Fruit fly (Drosophila melanogaster) whole organism, prepupa: ENCODE data around the gene Atg1.

ENCODE experiments used
- Blimp-1 ChIP-seq: fragments of 200-800 bp; sonication (Bioruptor generic); optimal IDR thresholded peaks from 3 replicates; lab custom pipeline; 2017; ENCODE audit warnings: missing biosample characterization, missing genetic modification characterization, mild to moderate bottlenecking, moderate library complexity, missing genetic modification reagents
- CG10631 ChIP-seq: fragments of 200-800 bp; sonication (Bioruptor generic); optimal IDR thresholded peaks from 2 replicates; lab custom pipeline; 2016; ENCODE audit warnings: missing biosample characterization, missing genetic modification characterization
- CG10669 ChIP-seq: fragments of 200-800 bp; sonication (Bioruptor generic); optimal IDR thresholded peaks from 3 replicates; lab custom pipeline; 2018; ENCODE audit warnings: missing biosample characterization, mild to moderate bottlenecking, missing genetic modification characterization, moderate library complexity
- CG11902 ChIP-seq: fragments of 200-800 bp; sonication (Bioruptor generic); optimal IDR thresholded peaks from 3 replicates; lab custom pipeline; 2016; ENCODE audit warnings: missing biosample characterization, missing genetic modification characterization
- CG15336 ChIP-seq: fragments of 200-800 bp; sonication (Bioruptor generic); IDR thresholded peaks from 2 replicates; pipeline ENCODE4 v1.3.6; 2022; ENCODE audit warnings: missing biosample characterization, missing genetic modification characterization
- CG1621 ChIP-seq: fragments of 200-800 bp; sonication (Bioruptor generic); optimal IDR thresholded peaks from 3 replicates; lab custom pipeline; 2018; ENCODE audit warnings: missing biosample characterization, mild to moderate bottlenecking, missing genetic modification characterization
- CG16779 ChIP-seq: fragments of 200-800 bp; sonication (Bioruptor generic); optimal IDR thresholded peaks from 3 replicates; lab custom pipeline; 2017; ENCODE audit warnings: missing biosample characterization, mild to moderate bottlenecking, missing genetic modification characterization
- CG3032 ChIP-seq: fragments of 200-800 bp; optimal IDR thresholded peaks from 2 replicates; lab custom pipeline; 2019; ENCODE audit warnings: missing biosample characterization, mild to moderate bottlenecking, missing genetic modification characterization, moderate library complexity
- CG31627 ChIP-seq: fragments of 200-800 bp; sonication (Bioruptor generic); optimal IDR thresholded peaks from 3 replicates; lab custom pipeline; 2016; ENCODE audit warnings: missing biosample characterization, missing genetic modification characterization
- CG34406 ChIP-seq: fragments of 200-800 bp; sonication (Bioruptor generic); optimal IDR thresholded peaks from 3 replicates; lab custom pipeline; 2016; ENCODE audit warnings: missing biosample characterization, missing genetic modification characterization
- CG4318 ChIP-seq: fragments of 200-800 bp; sonication (Bioruptor generic); optimal IDR thresholded peaks from 3 replicates; lab custom pipeline; 2017; ENCODE audit warnings: missing biosample characterization, mild to moderate bottlenecking, missing genetic modification characterization
- CG6163 ChIP-seq: fragments of 200-800 bp; sonication (Bioruptor generic); IDR thresholded peaks from 3 replicates; pipeline ENCODE4 v1.3.6; 2022; ENCODE audit warnings: missing biosample characterization, missing genetic modification characterization
- CG6276 ChIP-seq: fragments of 200-800 bp; sonication (Bioruptor generic); optimal IDR thresholded peaks from 2 replicates; lab custom pipeline; 2017; ENCODE audit warnings: missing biosample characterization, mild to moderate bottlenecking, missing genetic modification characterization
- CG6792 ChIP-seq: fragments of 200-800 bp; sonication (Bioruptor generic); optimal IDR thresholded peaks from 3 replicates; lab custom pipeline; 2016; ENCODE audit warnings: missing biosample characterization, missing genetic modification characterization
- CG6808 ChIP-seq: fragments of 200-800 bp; sonication (Bioruptor generic); optimal IDR thresholded peaks from 3 replicates; lab custom pipeline; 2017; ENCODE audit warnings: missing biosample characterization, missing genetic modification characterization, mild to moderate bottlenecking, moderate library complexity, missing genetic modification reagents
- CG6854 ChIP-seq: fragments of 200-800 bp; sonication (Bioruptor generic); optimal IDR thresholded peaks from 2 replicates; lab custom pipeline; 2017; ENCODE audit warnings: missing biosample characterization, mild to moderate bottlenecking, missing genetic modification characterization
- CG7368 ChIP-seq: fragments of 200-800 bp; sonication (Bioruptor generic); optimal IDR thresholded peaks from 3 replicates; lab custom pipeline; 2016; ENCODE audit warnings: missing biosample characterization, missing genetic modification characterization
- CG8119 ChIP-seq: fragments of 200-800 bp; sonication (Bioruptor generic); IDR thresholded peaks from 3 replicates; pipeline ENCODE4 v1.3.6; 2022; ENCODE audit warnings: missing biosample characterization, missing genetic modification characterization
- CG8319 ChIP-seq: fragments of 200-800 bp; sonication (Bioruptor generic); optimal IDR thresholded peaks from 3 replicates; lab custom pipeline; 2016; ENCODE audit warnings: missing biosample characterization, missing genetic modification characterization
- CG8632 ChIP-seq: fragments of 200-800 bp; sonication (Bioruptor generic); optimal IDR thresholded peaks from 3 replicates; lab custom pipeline; 2016; ENCODE audit warnings: missing biosample characterization, missing genetic modification characterization
- CG9139 ChIP-seq: fragments of 200-800 bp; sonication (Bioruptor generic); optimal IDR thresholded peaks from 3 replicates; lab custom pipeline; 2017; ENCODE audit warnings: missing biosample characterization, mild to moderate bottlenecking, missing genetic modification characterization
- Eip78C ChIP-seq: fragments of 200-800 bp; sonication (Bioruptor generic); peaks from one replicate; lab custom pipeline; 2016; ENCODE audit warnings: missing biosample characterization, missing genetic modification characterization
- Eip93F ChIP-seq: fragments of 200-800 bp; sonication (Bioruptor generic); optimal IDR thresholded peaks from 2 replicates; lab custom pipeline; 2016; ENCODE audit warnings: missing biosample characterization, mild to moderate bottlenecking, missing genetic modification characterization
- Ets96B ChIP-seq: fragments of 200-800 bp; optimal IDR thresholded peaks from 2 replicates; lab custom pipeline; 2019; ENCODE audit warnings: missing biosample characterization, mild to moderate bottlenecking, missing genetic modification characterization, moderate library complexity
- Gug ChIP-seq: fragments of 200-800 bp; sonication (Bioruptor generic); IDR thresholded peaks from 2 replicates; pipeline ENCODE4 v1.3.6; 2022; ENCODE audit warnings: missing biosample characterization, missing genetic modification characterization
- Hr38 ChIP-seq: sonication (Bioruptor generic); optimal IDR thresholded peaks from 2 replicates; lab custom pipeline; 2016; ENCODE audit warnings: missing biosample characterization, missing genetic modification characterization
- Hr39 ChIP-seq: fragments of 200-800 bp; sonication (Bioruptor generic); optimal IDR thresholded peaks from 2 replicates; lab custom pipeline; 2016; ENCODE audit warnings: missing biosample characterization, missing genetic modification characterization
- Hr4 ChIP-seq: fragments of 200-800 bp; sonication (Bioruptor generic); optimal IDR thresholded peaks from 3 replicates; lab custom pipeline; 2016; ENCODE audit warnings: missing biosample characterization, missing genetic modification characterization
- Lpt ChIP-seq: fragments of 200-800 bp; sonication (Bioruptor generic); optimal IDR thresholded peaks from 3 replicates; lab custom pipeline; 2016; ENCODE audit warnings: missing biosample characterization, missing genetic modification characterization
- Met ChIP-seq: fragments of 200-800 bp; sonication (Bioruptor generic); optimal IDR thresholded peaks from 3 replicates; lab custom pipeline; 2016; ENCODE audit warnings: missing biosample characterization, missing genetic modification characterization
- OdsH ChIP-seq: fragments of 200-800 bp; sonication (Bioruptor generic); optimal IDR thresholded peaks from 3 replicates; lab custom pipeline; 2016; ENCODE audit warnings: missing biosample characterization, missing genetic modification characterization
- Smox ChIP-seq: fragments of 200-800 bp; sonication (Bioruptor generic); optimal IDR thresholded peaks from 3 replicates; lab custom pipeline; 2016; ENCODE audit warnings: missing biosample characterization, missing genetic modification characterization
- Sox102F ChIP-seq: fragments of 200-800 bp; sonication (Bioruptor generic); optimal IDR thresholded peaks from 2 replicates; lab custom pipeline; 2016; ENCODE audit warnings: missing biosample characterization, mild to moderate bottlenecking, missing genetic modification characterization
- Sox14 ChIP-seq: fragments of 200-800 bp; sonication (Bioruptor generic); optimal IDR thresholded peaks from 3 replicates; lab custom pipeline; 2016; ENCODE audit warnings: missing biosample characterization, missing genetic modification characterization
- Sox15 ChIP-seq: fragments of 200-800 bp; sonication (Bioruptor generic); optimal IDR thresholded peaks from 3 replicates; lab custom pipeline; 2016; ENCODE audit warnings: missing biosample characterization, missing genetic modification characterization
- achi ChIP-seq: fragments of 200-800 bp; sonication (Bioruptor generic); optimal IDR thresholded peaks from 3 replicates; lab custom pipeline; 2016; ENCODE audit warnings: missing biosample characterization, missing genetic modification characterization
- acj6 ChIP-seq: fragments of 200-800 bp; sonication (Bioruptor generic); optimal IDR thresholded peaks from 3 replicates; lab custom pipeline; 2016; ENCODE audit warnings: missing biosample characterization, missing genetic modification characterization
- cyc ChIP-seq: fragments of 200-800 bp; sonication (Bioruptor generic); optimal IDR thresholded peaks from 3 replicates; lab custom pipeline; 2016; ENCODE audit warnings: missing biosample characterization, missing genetic modification characterization
- eg ChIP-seq: fragments of 200-800 bp; sonication (Bioruptor generic); IDR thresholded peaks from 3 replicates; pipeline ENCODE4 v1.3.6; 2022; ENCODE audit warnings: missing biosample characterization, missing genetic modification characterization
- esn ChIP-seq: fragments of 200-800 bp; sonication (Bioruptor generic); optimal IDR thresholded peaks from 2 replicates; lab custom pipeline; 2016; ENCODE audit warnings: missing biosample characterization, mild to moderate bottlenecking, missing genetic modification characterization, moderate library complexity
- fd59A ChIP-seq: fragments of 200-800 bp; sonication (Bioruptor generic); optimal IDR thresholded peaks from 2 replicates; lab custom pipeline; 2017; ENCODE audit warnings: missing biosample characterization, mild to moderate bottlenecking, missing genetic modification characterization, missing genetic modification reagents
- fd85E ChIP-seq: fragments of 200-800 bp; sonication (Bioruptor generic); optimal IDR thresholded peaks from 3 replicates; lab custom pipeline; 2016; ENCODE audit warnings: missing biosample characterization, missing genetic modification characterization
- fkh ChIP-seq: fragments of 200-800 bp; sonication (Bioruptor generic); optimal IDR thresholded peaks from 3 replicates; lab custom pipeline; 2017; ENCODE audit warnings: missing biosample characterization, mild to moderate bottlenecking, missing genetic modification characterization, moderate library complexity
- lz ChIP-seq: fragments of 200-800 bp; sonication (Bioruptor generic); optimal IDR thresholded peaks from 3 replicates; lab custom pipeline; 2016; ENCODE audit warnings: missing biosample characterization, missing genetic modification characterization
- net ChIP-seq: fragments of 200-800 bp; sonication (Bioruptor generic); optimal IDR thresholded peaks from 3 replicates; lab custom pipeline; 2016; ENCODE audit warnings: missing biosample characterization, missing genetic modification characterization
- pdm3 ChIP-seq: fragments of 200-800 bp; sonication (Bioruptor generic); optimal IDR thresholded peaks from 3 replicates; lab custom pipeline; 2016; ENCODE audit warnings: missing biosample characterization, missing genetic modification characterization
- salr ChIP-seq, 2 experiments: fragments of 200-800 bp; sonication (Bioruptor generic); optimal IDR thresholded peaks; 3 replicates each; lab custom pipeline; 2016 to 2018; ENCODE audit warnings: missing biosample characterization in 2 of 2, missing genetic modification characterization in 2 of 2, mild to moderate bottlenecking in 1 of 2
- spab ChIP-seq: fragments of 200-800 bp; sonication (Bioruptor generic); optimal IDR thresholded peaks from 2 replicates; lab custom pipeline; 2017; ENCODE audit warnings: missing biosample characterization, mild to moderate bottlenecking, missing genetic modification characterization, missing genetic modification reagents
- ss ChIP-seq, 2 experiments: fragments of 200-800 bp; sonication (Bioruptor generic); optimal IDR thresholded peaks; 2 replicates in 1 of 2; 3 replicates in 1 of 2; lab custom pipeline; 2017 to 2018; ENCODE audit warnings: mild to moderate bottlenecking in 2 of 2, missing biosample characterization in 2 of 2, missing genetic modification characterization in 2 of 2, moderate library complexity in 1 of 2
- svp ChIP-seq: fragments of 200-800 bp; sonication (Bioruptor generic); peaks from one replicate; lab custom pipeline; 2016; ENCODE audit warnings: missing biosample characterization, missing genetic modification characterization
- topi ChIP-seq: fragments of 200-800 bp; sonication (Bioruptor generic); optimal IDR thresholded peaks from 3 replicates; lab custom pipeline; 2016; ENCODE audit warnings: missing biosample characterization, missing genetic modification characterization
- vri ChIP-seq: fragments of 200-800 bp; sonication (Bioruptor generic); optimal IDR thresholded peaks from 3 replicates; lab custom pipeline; 2016; ENCODE audit warnings: missing biosample characterization, mild to moderate bottlenecking, missing genetic modification characterization

Atg1 gene

dm6 chr3L:12792933-12793448, 11.9 kb downstream of the Atg1 start:
- TF ChIP-seq eg (GFP tag; lab: Robert Waterston, UW): peak; percentile 80; the same call in 2 of the 3 replicates
- TF ChIP-seq CG6854 (GFP tag; lab: Kevin White, UChicago): peak; percentile 69
- TF ChIP-seq CG9139 (GFP tag; lab: Kevin White, UChicago): peak; percentile 81
- TF ChIP-seq fkh (GFP tag; lab: Kevin White, UChicago): no peak
- peak; percentile 57 for TF ChIP-seq fd85E
- peak; percentile 65 for TF ChIP-seq CG11902 (GFP tag; lab: Kevin White, UChicago)
- TF ChIP-seq salr (GFP tag; optimal IDR thresholded peaks at IDR 0.05; lab: Kevin White, UChicago): peak; percentile 38 to 87
- TF ChIP-seq CG3032 (tag; lab: Kevin White, UChicago): peak; percentile 91
- TF ChIP-seq svp (GFP tag; lab: Kevin White, UChicago): peak; percentile 93
- TF ChIP-seq CG8119 (GFP tag; lab: Robert Waterston, UW): peak; percentile 90
- TF ChIP-seq CG6276 (GFP tag; lab: Kevin White, UChicago): peak; percentile 86
- peak; percentile 86 for TF ChIP-seq Sox102F
- peak; percentile 91 for TF ChIP-seq Met (GFP tag; lab: Kevin White, UChicago)
- peak; percentile 65 for TF ChIP-seq Gug
- peak; percentile 88 for TF ChIP-seq Sox14 (GFP tag; lab: Kevin White, UChicago)
- TF ChIP-seq Smox: peak; percentile 87
- peak; percentile 69 for TF ChIP-seq CG6163 (GFP tag; lab: Robert Waterston, UW)
- peak; percentile 89 for TF ChIP-seq CG15336 (GFP tag; lab: Robert Waterston, UW)
- peak; percentile 86 for TF ChIP-seq spab
- TF ChIP-seq Hr38 (GFP tag; lab: Kevin White, UChicago): no peak
- peak; percentile 70 for TF ChIP-seq CG7368
- TF ChIP-seq net (GFP tag; lab: Kevin White, UChicago): peak; percentile 89
- TF ChIP-seq Sox15 (GFP tag; lab: Kevin White, UChicago): peak; percentile 55
- TF ChIP-seq CG31627 (GFP tag; lab: Kevin White, UChicago): peak; percentile 74
- TF ChIP-seq vri (GFP tag; lab: Kevin White, UChicago): peak; percentile 68
- peak; percentile 92 for TF ChIP-seq Ets96B (tag; lab: Kevin White, UChicago)
- TF ChIP-seq CG10669 (GFP tag; lab: Kevin White, UChicago): peak; percentile 85
- peak; percentile 91 to 93 for TF ChIP-seq ss (GFP tag; optimal IDR thresholded peaks at IDR 0.05; lab: Kevin White, UChicago)
- TF ChIP-seq Eip78C (GFP tag; lab: Kevin White, UChicago): peak; percentile 99
- TF ChIP-seq CG8319 (GFP tag; lab: Kevin White, UChicago): peak; percentile 57
- peak; percentile 87 for TF ChIP-seq topi (GFP tag; lab: Kevin White, UChicago)
- TF ChIP-seq pdm3 (GFP tag; lab: Kevin White, UChicago): peak; percentile 88
- TF ChIP-seq CG4318 (GFP tag; lab: Kevin White, UChicago): peak; percentile 55
- TF ChIP-seq acj6: peak; percentile 86
- peak; percentile 69 for TF ChIP-seq Hr39 (GFP tag; lab: Kevin White, UChicago)
- TF ChIP-seq CG10631 (GFP tag; lab: Kevin White, UChicago): peak; percentile 77
- peak; percentile 91 for TF ChIP-seq esn
- peak; percentile 88 for TF ChIP-seq lz (GFP tag; lab: Kevin White, UChicago)
- TF ChIP-seq fd59A (GFP tag; lab: Kevin White, UChicago): peak; percentile 68
- TF ChIP-seq Blimp-1 (GFP tag; lab: Kevin White, UChicago): peak; percentile 97
- peak; percentile 77 for TF ChIP-seq Lpt (GFP tag; lab: Kevin White, UChicago)
- peak; percentile 91 for TF ChIP-seq CG6808 (GFP tag; lab: Kevin White, UChicago)
- TF ChIP-seq OdsH (GFP tag; lab: Kevin White, UChicago): peak; percentile 84
- TF ChIP-seq CG1621: peak; percentile 75
- TF ChIP-seq achi: peak; percentile 86
- peak; percentile 83 for TF ChIP-seq CG16779 (tag; lab: Kevin White, UChicago)
- TF ChIP-seq cyc: peak; percentile 77
- TF ChIP-seq CG34406 (GFP tag; lab: Kevin White, UChicago): peak; percentile 87
- TF ChIP-seq CG8632 (GFP tag; lab: Kevin White, UChicago): peak; percentile 85
- no peak for TF ChIP-seq Eip93F
- peak; percentile 85 for TF ChIP-seq CG6792 (GFP tag; lab: Kevin White, UChicago)
- TF ChIP-seq Hr4: peak; percentile 79
